Worm (Caenorhabditis elegans): ENCODE data around the gene Y70C5A.3.

Gene Y70C5A.3

ce11 chrV:16598437-16598836, 22.3 kb downstream of the Y70C5A.3 start:
- TF ChIP-seq nhr-237 (tag; optimal IDR thresholded peaks at IDR 0.05): no peak
- peak in 1 of 2 experiments; percentile 18 for TF ChIP-seq lsy-2 (tag; optimal IDR thresholded peaks at IDR 0.05)
- no peak for TF ChIP-seq unc-62 (GFP tag; optimal IDR thresholded peaks at IDR 0.05)
- TF ChIP-seq ama-1 (optimal IDR thresholded peaks at IDR 0.05): peak; percentile 29
- TF ChIP-seq C34F6.9 (tag; optimal IDR thresholded peaks at IDR 0.05): no peak
- peak; percentile 21 for TF ChIP-seq nhr-129 (tag; optimal IDR thresholded peaks at IDR 0.05)

ce11 chrV:16596102-16596501, 24.6 kb downstream of the Y70C5A.3 start:
- TF ChIP-seq elt-3 (tag; optimal IDR thresholded peaks at IDR 0.05) (no peak), nhr-23 (tag; optimal IDR thresholded peaks at IDR 0.05) (no peak), ztf-4 (tag; optimal IDR thresholded peaks at IDR 0.05) (no peak), lin-11 (tag; optimal IDR thresholded peaks at IDR 0.05) (no peak), zag-1 (tag; optimal IDR thresholded peaks at IDR 0.05) (no peak), mdl-1 (tag; optimal IDR thresholded peaks at IDR 0.05) (no peak), ama-1 (optimal IDR thresholded peaks at IDR 0.05) (no peak), nhr-77 (tag; optimal IDR thresholded peaks at IDR 0.05) (no peak), unc-62 (GFP tag; optimal IDR thresholded peaks at IDR 0.05) (no peak), crh-2 (tag; optimal IDR thresholded peaks at IDR 0.05) (no peak), C34F6.9 (tag; optimal IDR thresholded peaks at IDR 0.05) (no peak), peb-1 (tag; optimal IDR thresholded peaks at IDR 0.05) (no peak)

- peak; percentile 33 for TF ChIP-seq nhr-129 (tag; optimal IDR thresholded peaks at IDR 0.05)
- peak; percentile 56 for TF ChIP-seq fos-1 (tag; optimal IDR thresholded peaks at IDR 0.05)
- no peak for TF ChIP-seq lin-39 (tag; optimal IDR thresholded peaks at IDR 0.05)
- TF ChIP-seq nhr-77 (tag; optimal IDR thresholded peaks at IDR 0.05): no peak
- no peak for TF ChIP-seq nhr-237 (tag; optimal IDR thresholded peaks at IDR 0.05)
- peak in 1 of 2 experiments; percentile 37 for TF ChIP-seq lsy-2 (tag; optimal IDR thresholded peaks at IDR 0.05)
- no peak for TF ChIP-seq nhr-10 (tag; optimal IDR thresholded peaks at IDR 0.05)
- no peak for TF ChIP-seq gmeb-1 (tag; optimal IDR thresholded peaks at IDR 0.05)
- no peak for TF ChIP-seq peb-1 (tag; optimal IDR thresholded peaks at IDR 0.05)
- TF ChIP-seq dmd-4 (tag; optimal IDR thresholded peaks at IDR 0.05): no peak
- TF ChIP-seq ztf-11 (tag; optimal IDR thresholded peaks at IDR 0.05): no peak
- no peak for TF ChIP-seq ztf-1 (GFP tag; conservative IDR thresholded peaks at IDR 0.05)
- TF ChIP-seq alr-1 (tag; optimal IDR thresholded peaks at IDR 0.05): no peak
- TF ChIP-seq nhr-6 (tag; optimal IDR thresholded peaks at IDR 0.05): no peak
- TF ChIP-seq Y55F3AM.14 (GFP tag; optimal IDR thresholded peaks at IDR 0.05): no peak
- TF ChIP-seq ztf-4 (tag; optimal IDR thresholded peaks at IDR 0.05): no peak
- no peak for TF ChIP-seq lin-13 (GFP tag; optimal IDR thresholded peaks at IDR 0.05)
- no peak for TF ChIP-seq unc-62 (GFP tag; optimal IDR thresholded peaks at IDR 0.05)
- no peak for TF ChIP-seq skn-1 (tag; optimal IDR thresholded peaks at IDR 0.05)
- TF ChIP-seq unc-55 (GFP tag; optimal IDR thresholded peaks at IDR 0.05): no peak
- peak; percentile 38 for TF ChIP-seq sma-9 (GFP tag; optimal IDR thresholded peaks at IDR 0.05)
- no peak for TF ChIP-seq sma-9 (tag; optimal IDR thresholded peaks at IDR 0.05)
- TF ChIP-seq egl-27 (tag; optimal IDR thresholded peaks at IDR 0.05): no peak
- no peak for TF ChIP-seq lin-11 (tag; optimal IDR thresholded peaks at IDR 0.05)
- peak; percentile 25 for TF ChIP-seq F13H6.1 (tag; optimal IDR thresholded peaks at IDR 0.05)
- no peak for TF ChIP-seq elt-1 (tag; optimal IDR thresholded peaks at IDR 0.05)
- peak; percentile 20 for TF ChIP-seq crh-2 (tag; optimal IDR thresholded peaks at IDR 0.05)
- no peak for TF ChIP-seq nhr-12 (tag; optimal IDR thresholded peaks at IDR 0.05)
- peak; percentile 70 for TF ChIP-seq ama-1 (optimal IDR thresholded peaks at IDR 0.05)
- peak; percentile 9 for TF ChIP-seq blmp-1 (tag; optimal IDR thresholded peaks at IDR 0.05; ENCODE audit: insufficient read depth)
Observed at ce11 chrV:16595140-16595791, 25.5 kb downstream of the Y70C5A.3 start, which contains the start of gene cpl-1. cpl-1 (minus strand) TSS chrV:16595346.

ce11 chrV:16594514-16594913, 26.2 kb downstream of the Y70C5A.3 start:
- TF ChIP-seq sma-9 (GFP tag; optimal IDR thresholded peaks at IDR 0.05) (peak; percentile 14), sma-9 (tag; optimal IDR thresholded peaks at IDR 0.05) (no peak), ztf-4 (tag; optimal IDR thresholded peaks at IDR 0.05) (peak; percentile 7), C34F6.9 (tag; optimal IDR thresholded peaks at IDR 0.05) (peak; percentile 11), unc-62 (GFP tag; optimal IDR thresholded peaks at IDR 0.05) (no peak), nhr-129 (tag; optimal IDR thresholded peaks at IDR 0.05) (peak; percentile 50)

- TF ChIP-seq C34F6.9 (tag; optimal IDR thresholded peaks at IDR 0.05) (no peak), unc-39 (tag; optimal IDR thresholded peaks at IDR 0.05) (no peak), nhr-23 (tag; optimal IDR thresholded peaks at IDR 0.05) (no peak), nhr-77 (tag; optimal IDR thresholded peaks at IDR 0.05) (no peak), nhr-21 (tag; optimal IDR thresholded peaks at IDR 0.05) (no peak), nhr-6 (tag; optimal IDR thresholded peaks at IDR 0.05) (no peak), aly-2 (tag; optimal IDR thresholded peaks at IDR 0.05) (no peak), nhr-12 (tag; optimal IDR thresholded peaks at IDR 0.05) (no peak)
Observed at ce11 chrV:16593792-16594059, 27.0 kb downstream of the Y70C5A.3 start.
